Fruit fly (Drosophila melanogaster) whole organism, embryonic: ENCODE measurements around the gene CG31823.

ENCODE experiments used
- CG12659 ChIP-seq: fragments of 200-800 bp; sonication (Bioruptor generic); optimal IDR thresholded peaks from 3 replicates; lab custom pipeline; 2017; ENCODE audit warnings: mild to moderate bottlenecking, missing biosample characterization, missing genetic modification reagents, missing genetic modification characterization
- CG3407 ChIP-seq: fragments of 200-800 bp; sonication (Bioruptor generic); optimal IDR thresholded peaks from 2 replicates; lab custom pipeline; 2018; ENCODE audit warnings: missing biosample characterization, mild to moderate bottlenecking, missing genetic modification characterization
- Hr39 ChIP-seq: fragments of >200 bp; optimal IDR thresholded peaks from 2 replicates; lab custom pipeline; 2017
- esg ChIP-seq: fragments of 200-800 bp; sonication (Bioruptor generic); conservative IDR thresholded peaks from 2 replicates; pipeline ENCODE4 v1.3.6; 2022; ENCODE audit warnings: missing biosample characterization, missing genetic modification characterization
- ftz-f1 ChIP-seq: fragments of 200-800 bp; sonication (Bioruptor generic); optimal IDR thresholded peaks from 2 replicates; lab custom pipeline; 2016; ENCODE audit warnings: missing biosample characterization, missing genetic modification characterization
- nau ChIP-seq: fragments of 200-800 bp; sonication (Bioruptor generic); optimal IDR thresholded peaks from 3 replicates; lab custom pipeline; 2017; ENCODE audit warnings: missing biosample characterization, mild to moderate bottlenecking, missing genetic modification characterization, missing genetic modification reagents
- wek ChIP-seq: fragments of 200-800 bp; sonication (Bioruptor generic); optimal IDR thresholded peaks from 3 replicates; lab custom pipeline; 2018; ENCODE audit warnings: missing biosample characterization, mild to moderate bottlenecking, missing genetic modification characterization, moderate library complexity

- TF ChIP-seq esg (GFP tag; lab: Robert Waterston, UW) = no peak
- no peak for TF ChIP-seq ftz-f1 (GFP tag; lab: Kevin White, UChicago)
- no peak for TF ChIP-seq CG3407 (GFP tag; lab: Kevin White, UChicago)
- TF ChIP-seq Hr39 (lab: Kevin White, UChicago) = no peak
- no peak for TF ChIP-seq CG12659 (GFP tag; lab: Kevin White, UChicago)
- TF ChIP-seq nau (GFP tag; lab: Kevin White, UChicago) = no peak
- no peak for TF ChIP-seq wek (GFP tag; lab: Kevin White, UChicago)
Measured at dm6 chr2L:15900424-15900823, at the start of gene CG31823.
